Worm (Caenorhabditis elegans) whole organism, young adult: Measurements from ENCODE around the gene cht-6.
A peak's percentile ranks its signal among the peaks of the same experiment; 100 is the strongest.

Experiments used
- B0019.2 ChIP-seq: fragments of 200-800 bp; sonication (Bioruptor generic); conservative IDR thresholded peaks from 2 replicates; pipeline ENCODE4 v1.3.6; 2022; ENCODE audit warnings: missing genetic modification reagents, missing genetic modification characterization, missing compliant biosample characterization
- F22D6.2 ChIP-seq: sonication (generic microtip); optimal IDR thresholded peaks from 2 replicates; lab custom pipeline; 2016; ENCODE audit warnings: mild to moderate bottlenecking, missing genetic modification characterization, missing compliant biosample characterization
- F52B5.7 ChIP-seq: sonication (generic microtip); optimal IDR thresholded peaks from 2 replicates; lab custom pipeline; 2016; ENCODE audit warnings: mild to moderate bottlenecking, missing genetic modification characterization, missing compliant biosample characterization
- F57A8.1 ChIP-seq: fragments of 200-800 bp; sonication (Bioruptor generic); optimal IDR thresholded peaks from 2 replicates; lab custom pipeline; 2018; ENCODE audit warnings: mild to moderate bottlenecking, missing genetic modification characterization, moderate library complexity, missing compliant biosample characterization
- K12H6.12 ChIP-seq: fragments of 200-800 bp; sonication (Bioruptor generic); optimal IDR thresholded peaks from 2 replicates; lab custom pipeline; 2018; ENCODE audit warnings: mild to moderate bottlenecking, missing genetic modification characterization, missing compliant biosample characterization
- T07F8.4 ChIP-seq: sonication (generic microtip); optimal IDR thresholded peaks from 2 replicates; lab custom pipeline; 2016; ENCODE audit warnings: mild to moderate bottlenecking, missing genetic modification characterization, moderate library complexity, missing compliant biosample characterization
- Y53G8AR.9 ChIP-seq: fragments of 200-800 bp; sonication (Bioruptor generic); conservative IDR thresholded peaks from 2 replicates; pipeline ENCODE4 v1.3.6; 2022; ENCODE audit warnings: missing genetic modification reagents, missing genetic modification characterization, missing compliant biosample characterization
- Y56A3A.18 ChIP-seq: fragments of 200-800 bp; sonication (Bioruptor generic); IDR thresholded peaks from 2 replicates; pipeline ENCODE4 v1.3.6; 2022; ENCODE audit warnings: missing genetic modification reagents, missing genetic modification characterization, missing compliant biosample characterization
- Y67H2A.10 ChIP-seq: fragments of 200-800 bp; sonication (Bioruptor generic); conservative IDR thresholded peaks from 2 replicates; pipeline ENCODE4 v1.3.6; 2022; ENCODE audit warnings: missing genetic modification reagents, missing genetic modification characterization, missing compliant biosample characterization
- Y79H2A.3 ChIP-seq: fragments of 200-800 bp; sonication (Bioruptor generic); conservative IDR thresholded peaks from 2 replicates; pipeline ENCODE4 v1.3.6; 2022; ENCODE audit warnings: missing genetic modification reagents, missing genetic modification characterization, missing compliant biosample characterization
- akir-1 ChIP-seq: fragments of 200-800 bp; sonication (Bioruptor generic); optimal IDR thresholded peaks from 2 replicates; lab custom pipeline; 2018; ENCODE audit warnings: mild to moderate bottlenecking, missing genetic modification characterization, moderate library complexity, missing compliant biosample characterization
- attf-5 ChIP-seq: fragments of 200-800 bp; sonication (Bioruptor generic); optimal IDR thresholded peaks from 2 replicates; lab custom pipeline; 2018; ENCODE audit warnings: mild to moderate bottlenecking, missing genetic modification characterization, missing compliant biosample characterization
- cebp-1 ChIP-seq, 2 experiments: fragments of 200-800 bp in 1 of 2; sonication (Bioruptor generic) in 1 of 2; sonication (generic microtip) in 1 of 2; IDR thresholded peaks in 1 of 2; optimal IDR thresholded peaks in 1 of 2; 2 replicates each; pipeline versions ENCODE4 v1.3.6 to Lab custom; 2017 to 2022; ENCODE audit warnings: missing compliant biosample characterization in 2 of 2, missing genetic modification characterization in 2 of 2, mild to moderate bottlenecking in 1 of 2, missing genetic modification reagents in 1 of 2, moderate library complexity in 1 of 2
- ceh-100 ChIP-seq: fragments of 200-800 bp; sonication (Bioruptor generic); IDR thresholded peaks from 2 replicates; pipeline ENCODE4 v1.3.6; 2022; ENCODE audit warnings: missing genetic modification reagents, missing genetic modification characterization, missing compliant biosample characterization
- ceh-27 ChIP-seq: fragments of 200-800 bp; sonication (Bioruptor generic); optimal IDR thresholded peaks from 2 replicates; lab custom pipeline; 2018; ENCODE audit warnings: mild to moderate bottlenecking, missing genetic modification characterization, moderate library complexity, missing compliant biosample characterization
- ceh-58 ChIP-seq: fragments of 200-800 bp; sonication (Bioruptor generic); IDR thresholded peaks from 2 replicates; pipeline ENCODE4 v1.3.6; 2022; ENCODE audit warnings: missing genetic modification characterization, missing compliant biosample characterization
- egl-18 ChIP-seq: fragments of 200-800 bp; sonication (Bioruptor generic); IDR thresholded peaks from 2 replicates; pipeline ENCODE4 v1.3.6; 2022; ENCODE audit warnings: missing genetic modification reagents, missing genetic modification characterization, missing compliant biosample characterization
- egrh-3 ChIP-seq: fragments of 200-800 bp; sonication (Bioruptor generic); IDR thresholded peaks from 2 replicates; pipeline ENCODE4 v1.3.6; 2022; ENCODE audit warnings: missing genetic modification reagents, missing genetic modification characterization, missing compliant biosample characterization
- gei-17 ChIP-seq: fragments of 200-800 bp; sonication (Bioruptor generic); optimal IDR thresholded peaks from 2 replicates; lab custom pipeline; 2018; ENCODE audit warnings: mild to moderate bottlenecking, missing genetic modification characterization, missing compliant biosample characterization
- hlh-26 ChIP-seq: fragments of 200-800 bp; sonication (Bioruptor generic); conservative IDR thresholded peaks from 2 replicates; pipeline ENCODE4 v1.3.6; 2022; ENCODE audit warnings: missing genetic modification reagents, missing genetic modification characterization, missing compliant biosample characterization
- hmg-20 ChIP-seq: fragments of 200-800 bp; sonication (Bioruptor generic); IDR thresholded peaks from 2 replicates; pipeline ENCODE4 v1.3.6; 2022; ENCODE audit warnings: missing genetic modification reagents, missing genetic modification characterization, missing compliant biosample characterization
- hsf-1 ChIP-seq: fragments of 200-800 bp; sonication (Bioruptor generic); IDR thresholded peaks from 2 replicates; pipeline ENCODE4 v1.3.6; 2022; ENCODE audit warnings: missing genetic modification reagents, missing genetic modification characterization, missing compliant biosample characterization
- lag-1 ChIP-seq: fragments of 200-800 bp; sonication (Bioruptor generic); IDR thresholded peaks from 2 replicates; pipeline ENCODE4 v1.3.6; 2022; ENCODE audit warnings: missing genetic modification reagents, missing genetic modification characterization, missing compliant biosample characterization
- let-526 ChIP-seq: fragments of 200-800 bp; sonication (Bioruptor generic); IDR thresholded peaks from 2 replicates; pipeline ENCODE4 v1.3.6; 2022; ENCODE audit warnings: missing genetic modification reagents, missing genetic modification characterization, missing compliant biosample characterization
- lin-26 ChIP-seq: fragments of 200-800 bp; sonication (Bioruptor generic); IDR thresholded peaks from 2 replicates; pipeline ENCODE4 v1.3.6; 2022; ENCODE audit warnings: missing genetic modification reagents, missing genetic modification characterization, missing compliant biosample characterization
- lin-40 ChIP-seq: sonication (generic microtip); optimal IDR thresholded peaks from 2 replicates; lab custom pipeline; 2016; ENCODE audit warnings: missing genetic modification characterization, mild to moderate bottlenecking, missing compliant biosample characterization, missing genotype, missing genetic modification reagents
- lir-1 ChIP-seq: fragments of 200-800 bp; sonication (Bioruptor generic); conservative IDR thresholded peaks from 2 replicates; pipeline ENCODE4 v1.3.6; 2022; ENCODE audit warnings: missing genetic modification reagents, missing genetic modification characterization, missing compliant biosample characterization
- lsy-27 ChIP-seq: sonication (generic microtip); optimal IDR thresholded peaks from 2 replicates; lab custom pipeline; 2017; ENCODE audit warnings: missing genetic modification characterization, mild to moderate bottlenecking, missing compliant biosample characterization, antibody characterized with exemption, missing genotype, borderline replicate concordance; ENCODE audit not compliant: insufficient read depth
- mcd-1 ChIP-seq: fragments of 200-800 bp; sonication (Bioruptor generic); IDR thresholded peaks from 2 replicates; pipeline ENCODE4 v1.3.6; 2022; ENCODE audit warnings: missing genetic modification reagents, missing genetic modification characterization, missing compliant biosample characterization
- mel-28 ChIP-seq: sonication (generic microtip); optimal IDR thresholded peaks from 2 replicates; lab custom pipeline; 2016; ENCODE audit warnings: borderline replicate concordance, mild to moderate bottlenecking, missing genetic modification characterization, missing compliant biosample characterization
- nfya-1 ChIP-seq: sonication (generic microtip); optimal IDR thresholded peaks from 2 replicates; lab custom pipeline; 2017; ENCODE audit warnings: antibody characterized with exemption, missing compliant biosample characterization, missing genetic modification characterization, borderline replicate concordance; ENCODE audit not compliant: insufficient read depth
- nfyb-1 ChIP-seq: fragments of 200-800 bp; sonication (Bioruptor generic); IDR thresholded peaks from 2 replicates; pipeline ENCODE4 v1.3.6; 2022; ENCODE audit warnings: missing genetic modification reagents, missing genetic modification characterization, missing compliant biosample characterization
- nhr-80 ChIP-seq: sonication (generic microtip); optimal IDR thresholded peaks from 2 replicates; lab custom pipeline; 2016; ENCODE audit warnings: missing genetic modification characterization, missing compliant biosample characterization
- rcor-1 ChIP-seq: fragments of 200-800 bp; sonication (Bioruptor generic); IDR thresholded peaks from 2 replicates; pipeline ENCODE4 v1.3.6; 2022; ENCODE audit warnings: missing genetic modification reagents, missing genetic modification characterization, missing compliant biosample characterization
- rpc-1 ChIP-seq, 2 experiments: fragments of 150-350 bp in 1 of 2; sonication (generic microtip) in 1 of 2; optimal IDR thresholded peaks; 2 replicates each; lab custom pipeline; 2014 to 2018; ENCODE audit warnings: missing biosample characterization in 1 of 2, missing genetic modification characterization in 1 of 2, missing genetic modification reagents in 1 of 2, missing genotype in 1 of 2
- snpc-1.1 ChIP-seq: sonication (generic microtip); optimal IDR thresholded peaks from 2 replicates; lab custom pipeline; 2017; ENCODE audit warnings: missing genetic modification characterization, mild to moderate bottlenecking, missing compliant biosample characterization, antibody characterized with exemption, moderate library complexity, missing genotype, missing genetic modification reagents; ENCODE audit not compliant: insufficient read depth
- snpc-1.3 ChIP-seq: sonication (generic microtip); optimal IDR thresholded peaks from 2 replicates; lab custom pipeline; 2017; ENCODE audit warnings: missing genetic modification characterization, mild to moderate bottlenecking, missing compliant biosample characterization, antibody characterized with exemption, moderate library complexity, missing genotype, missing genetic modification reagents; ENCODE audit not compliant: insufficient read depth
- sptf-2 ChIP-seq: fragments of 200-800 bp; sonication (Bioruptor generic); optimal IDR thresholded peaks from 2 replicates; lab custom pipeline; 2018; ENCODE audit warnings: mild to moderate bottlenecking, missing genetic modification characterization, missing compliant biosample characterization
- tbp1 ChIP-seq: fragments of 200-800 bp; sonication (Bioruptor generic); optimal IDR thresholded peaks from 2 replicates; lab custom pipeline; 2018; ENCODE audit warnings: mild to moderate bottlenecking, missing genetic modification characterization, missing compliant biosample characterization
- unc-130 ChIP-seq: sonication (generic microtip); optimal IDR thresholded peaks from 2 replicates; lab custom pipeline; 2016; ENCODE audit warnings: missing genetic modification reagents, missing genetic modification characterization, missing compliant biosample characterization
- unc-62 ChIP-seq: fragments of 150-350 bp; optimal IDR thresholded peaks from 2 replicates; lab custom pipeline; 2014; ENCODE audit warnings: missing biosample characterization, missing genetic modification reagents, missing genetic modification characterization
- ztf-18 ChIP-seq: sonication (generic microtip); optimal IDR thresholded peaks from 2 replicates; lab custom pipeline; 2016; ENCODE audit warnings: missing genotype, mild to moderate bottlenecking, missing genetic modification characterization, missing compliant biosample characterization
- ztf-25 ChIP-seq: fragments of 200-800 bp; sonication (Bioruptor generic); IDR thresholded peaks from 2 replicates; pipeline ENCODE4 v1.3.6; 2022; ENCODE audit warnings: missing genetic modification reagents, missing genetic modification characterization, missing compliant biosample characterization
- ztf-28 ChIP-seq: fragments of 200-800 bp; sonication (Bioruptor generic); IDR thresholded peaks from 2 replicates; pipeline ENCODE4 v1.3.6; 2022; ENCODE audit warnings: missing genetic modification reagents, missing genetic modification characterization, missing compliant biosample characterization
- ztf-3 ChIP-seq: fragments of 200-800 bp; sonication (Bioruptor generic); optimal IDR thresholded peaks from 2 replicates; lab custom pipeline; 2018; ENCODE audit warnings: mild to moderate bottlenecking, missing genetic modification characterization, missing compliant biosample characterization
- ztf-6 ChIP-seq: fragments of 200-800 bp; sonication (Bioruptor generic); IDR thresholded peaks from 2 replicates; pipeline ENCODE4 v1.3.6; 2022; ENCODE audit warnings: missing genetic modification reagents, missing genetic modification characterization, missing compliant biosample characterization

cht-6 gene

DNA sequence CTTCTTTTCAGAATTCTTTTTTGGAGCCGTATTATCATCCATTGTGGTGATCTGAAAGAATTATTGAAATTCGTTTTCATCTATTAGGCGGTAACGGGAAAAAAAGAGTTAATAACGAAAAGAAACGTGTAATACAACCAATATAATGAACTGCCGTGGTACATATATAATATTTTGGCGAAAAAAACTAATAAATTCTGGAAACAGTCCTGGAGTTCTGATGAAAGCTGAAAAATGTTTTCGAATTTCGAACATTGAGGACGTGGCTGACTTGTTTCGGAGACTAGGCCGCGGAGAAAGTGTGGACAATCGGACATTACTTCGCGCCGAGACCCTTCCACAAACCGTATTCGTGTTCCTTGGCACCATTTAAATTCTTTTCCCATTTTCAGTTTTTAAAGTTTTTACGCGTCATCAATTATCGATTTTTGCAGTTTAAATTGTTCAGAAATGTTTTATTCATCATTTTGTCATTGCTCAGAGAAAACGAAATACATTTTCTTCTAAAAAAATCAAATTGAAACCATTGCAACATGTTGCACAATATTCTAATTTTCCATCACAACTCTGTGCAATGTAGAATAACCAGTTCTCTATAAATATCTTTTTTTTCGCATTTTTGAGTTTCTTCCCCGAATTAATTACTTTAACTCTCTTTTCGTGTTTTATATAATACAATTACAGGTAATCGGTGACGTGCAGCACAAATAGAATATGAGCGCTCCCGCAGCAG lies 18.8 kb downstream of the cht-6 start, which contains the start of the genes gad-1 and erfa-1 (continued):
- TF ChIP-seq hmg-20 (GFP tag; lab: Robert Waterston, UW), result no peak
- no peak for TF ChIP-seq Y67H2A.10
- no peak for TF ChIP-seq lsy-27 (tag; lab: Kevin White, UChicago)
- no peak for TF ChIP-seq rpc-1 (optimal IDR thresholded peaks at IDR 0.05; lab: Kevin White, UChicago)
- TF ChIP-seq rpc-1 (tag; optimal IDR thresholded peaks at IDR 0.05; lab: Kevin White, UChicago), result no peak
- no peak for TF ChIP-seq ztf-18
- no peak for TF ChIP-seq lag-1
- TF ChIP-seq ztf-6 (GFP tag; lab: Robert Waterston, UW), result no peak
- no peak for TF ChIP-seq Y56A3A.18 (GFP tag; lab: Robert Waterston, UW)
- TF ChIP-seq egl-18 (GFP tag; lab: Robert Waterston, UW), result no peak
- TF ChIP-seq snpc-1.1, result no peak
- no peak for TF ChIP-seq F22D6.2 (tag; lab: Kevin White, UChicago)
- TF ChIP-seq lin-40 (tag; lab: Kevin White, UChicago), result no peak
- TF ChIP-seq nfya-1, result no peak
- TF ChIP-seq mel-28 (tag; lab: Kevin White, UChicago), result no peak
- TF ChIP-seq K12H6.12 (tag; lab: Kevin White, UChicago), result peak; percentile 3
- no peak for TF ChIP-seq F57A8.1
- TF ChIP-seq unc-62 (GFP tag; lab: Kevin White, UChicago), result no peak
- TF ChIP-seq ztf-28 (GFP tag; lab: Robert Waterston, UW), result no peak
- TF ChIP-seq T07F8.4, result no peak
- TF ChIP-seq B0019.2 (GFP tag; lab: Robert Waterston, UW), result no peak
- no peak for TF ChIP-seq let-526 (GFP tag; lab: Robert Waterston, UW)
- TF ChIP-seq akir-1 (GFP tag; lab: Kevin White, UChicago), result no peak
- no peak for TF ChIP-seq cebp-1 (GFP tag; IDR thresholded peaks at IDR 0.05; lab: Robert Waterston, UW)
- peak; percentile 26 for TF ChIP-seq cebp-1 (tag; optimal IDR thresholded peaks at IDR 0.05; lab: Kevin White, UChicago)
- no peak for TF ChIP-seq ceh-58 (GFP tag; lab: Robert Waterston, UW)
- no peak for TF ChIP-seq ztf-3 (GFP tag; lab: Kevin White, UChicago)
- TF ChIP-seq snpc-1.3 (tag; lab: Kevin White, UChicago), result no peak
- no peak for TF ChIP-seq egrh-3 (GFP tag; lab: Robert Waterston, UW)
- TF ChIP-seq lir-1, result no peak
- TF ChIP-seq mcd-1 (GFP tag; lab: Robert Waterston, UW), result peak; percentile 78
- no peak for TF ChIP-seq hlh-26
- no peak for TF ChIP-seq nfyb-1 (GFP tag; lab: Robert Waterston, UW)
- no peak for TF ChIP-seq gei-17 (GFP tag; lab: Kevin White, UChicago)
- TF ChIP-seq hsf-1 (GFP tag; lab: Robert Waterston, UW), result no peak
- TF ChIP-seq attf-5, result peak; percentile 47
- no peak for TF ChIP-seq sptf-2
- TF ChIP-seq ceh-27 (GFP tag; lab: Kevin White, UChicago), result peak; percentile 61
- no peak for TF ChIP-seq Y53G8AR.9
- TF ChIP-seq ceh-100 (GFP tag; lab: Robert Waterston, UW), result no peak
- peak; percentile 68 for TF ChIP-seq rcor-1 (GFP tag; lab: Robert Waterston, UW)
- no peak for TF ChIP-seq Y79H2A.3 (GFP tag; lab: Robert Waterston, UW)
- TF ChIP-seq lin-26, result no peak
- peak; percentile 34 for TF ChIP-seq nhr-80 (tag; lab: Kevin White, UChicago)
- TF ChIP-seq unc-130 (GFP tag; lab: Kevin White, UChicago), result no peak
- 0 out of 2 replicates have a peak, but pooled peaks have one; percentile 47 for TF ChIP-seq ztf-25 (GFP tag; lab: Robert Waterston, UW)
- no peak for TF ChIP-seq F52B5.7
- TF ChIP-seq tbp1, result no peak
